Worm (Caenorhabditis elegans): ENCODE data around the gene idpp-6.

Gene idpp-6

ce11 chrX:6736358-6736991 lies 46.5 kb upstream of the idpp-6 start (continued):
- TF ChIP-seq nhr-23 (tag; optimal IDR thresholded peaks at IDR 0.05) (no peak), egl-27 (tag; optimal IDR thresholded peaks at IDR 0.05) (peak; percentile 84), mdl-1 (tag; optimal IDR thresholded peaks at IDR 0.05) (peak; percentile 80 to 84), nhr-10 (tag; optimal IDR thresholded peaks at IDR 0.05) (no peak), alr-1 (tag; optimal IDR thresholded peaks at IDR 0.05) (no peak), mab-5 (tag; optimal IDR thresholded peaks at IDR 0.05) (no peak), unc-62 (GFP tag; optimal IDR thresholded peaks at IDR 0.05) (no peak), nhr-77 (tag; optimal IDR thresholded peaks at IDR 0.05) (no peak), fos-1 (tag; optimal IDR thresholded peaks at IDR 0.05) (peak; percentile 61), blmp-1 (tag; optimal IDR thresholded peaks at IDR 0.05; ENCODE audit: insufficient read depth) (peak; percentile 84), mbf-1 (tag; optimal IDR thresholded peaks at IDR 0.05) (no peak), elt-1 (tag; optimal IDR thresholded peaks at IDR 0.05) (no peak), gmeb-1 (tag; optimal IDR thresholded peaks at IDR 0.05) (peak; percentile 66), nhr-6 (tag; optimal IDR thresholded peaks at IDR 0.05) (peak; percentile 76)

ce11 chrX:6737329-6738008 lies 45.5 kb upstream of the idpp-6 start:
- TF ChIP-seq mdl-1 (tag; optimal IDR thresholded peaks at IDR 0.05) = peak; percentile 100
- no peak for TF ChIP-seq ztf-11 (tag; optimal IDR thresholded peaks at IDR 0.05)
- TF ChIP-seq elt-1 (tag; optimal IDR thresholded peaks at IDR 0.05) = no peak
- TF ChIP-seq zag-1 (tag; optimal IDR thresholded peaks at IDR 0.05) = peak; percentile 29
- peak; percentile 30 for TF ChIP-seq mab-5 (tag; optimal IDR thresholded peaks at IDR 0.05)
- peak; percentile 94 for TF ChIP-seq crh-2 (tag; optimal IDR thresholded peaks at IDR 0.05)
- TF ChIP-seq nhr-25 (tag; optimal IDR thresholded peaks at IDR 0.05) = peak; percentile 96
- no peak for TF ChIP-seq dmd-4 (tag; optimal IDR thresholded peaks at IDR 0.05)
- peak; percentile 99 for TF ChIP-seq sma-3 (GFP tag; optimal IDR thresholded peaks at IDR 0.05)
- TF ChIP-seq Y55F3AM.14 (GFP tag; optimal IDR thresholded peaks at IDR 0.05) = peak; percentile 93
- peak; percentile 99 for TF ChIP-seq nhr-21 (tag; optimal IDR thresholded peaks at IDR 0.05)
- no peak for TF ChIP-seq nhr-237 (tag; optimal IDR thresholded peaks at IDR 0.05)
- peak; percentile 78 for TF ChIP-seq lin-11 (tag; optimal IDR thresholded peaks at IDR 0.05)
- peak; percentile 58 for TF ChIP-seq ztf-4 (tag; optimal IDR thresholded peaks at IDR 0.05)
- peak; percentile 95 for TF ChIP-seq sem-4 (tag; optimal IDR thresholded peaks at IDR 0.05)
- TF ChIP-seq skn-1 (tag; optimal IDR thresholded peaks at IDR 0.05) = no peak
- TF ChIP-seq nhr-11 (tag; optimal IDR thresholded peaks at IDR 0.05) = no peak
- peak; percentile 38 for TF ChIP-seq unc-55 (GFP tag; optimal IDR thresholded peaks at IDR 0.05)
- no peak for TF ChIP-seq ztf-1 (GFP tag; conservative IDR thresholded peaks at IDR 0.05)
- TF ChIP-seq ZK546.5 (tag; optimal IDR thresholded peaks at IDR 0.05) = no peak
- TF ChIP-seq nhr-129 (tag; optimal IDR thresholded peaks at IDR 0.05) = peak; percentile 88
- peak; percentile 25 for TF ChIP-seq lin-13 (GFP tag; optimal IDR thresholded peaks at IDR 0.05)
- TF ChIP-seq ceh-16 (tag; optimal IDR thresholded peaks at IDR 0.05) = peak; percentile 93
- no peak for TF ChIP-seq ama-1 (optimal IDR thresholded peaks at IDR 0.05)
- TF ChIP-seq sma-9 (GFP tag; optimal IDR thresholded peaks at IDR 0.05) = peak; percentile 100
- TF ChIP-seq sma-9 (tag; optimal IDR thresholded peaks at IDR 0.05) = peak; percentile 80
- TF ChIP-seq peb-1 (tag; optimal IDR thresholded peaks at IDR 0.05) = no peak
- no peak for TF ChIP-seq nhr-77 (tag; optimal IDR thresholded peaks at IDR 0.05)
- TF ChIP-seq mbf-1 (tag; optimal IDR thresholded peaks at IDR 0.05) = no peak
- TF ChIP-seq nhr-12 (tag; optimal IDR thresholded peaks at IDR 0.05) = no peak
- no peak for TF ChIP-seq alr-1 (tag; optimal IDR thresholded peaks at IDR 0.05)
- TF ChIP-seq egl-27 (tag; optimal IDR thresholded peaks at IDR 0.05) = peak; percentile 96
- peak; percentile 62 for TF ChIP-seq gmeb-1 (tag; optimal IDR thresholded peaks at IDR 0.05)
- peak; percentile 80 for TF ChIP-seq C34F6.9 (tag; optimal IDR thresholded peaks at IDR 0.05)
- TF ChIP-seq snpc-4 (tag; optimal IDR thresholded peaks at IDR 0.05) = peak; percentile 57
- TF ChIP-seq ceh-82 (tag; optimal IDR thresholded peaks at IDR 0.05) = no peak
- TF ChIP-seq elt-3 (tag; optimal IDR thresholded peaks at IDR 0.05) = no peak
- TF ChIP-seq unc-39 (tag; optimal IDR thresholded peaks at IDR 0.05) = no peak
- TF ChIP-seq lsy-2 (tag; optimal IDR thresholded peaks at IDR 0.05) = peak; percentile 12 to 73
- no peak for TF ChIP-seq lin-39 (tag; optimal IDR thresholded peaks at IDR 0.05)
- peak; percentile 79 for TF ChIP-seq fos-1 (tag; optimal IDR thresholded peaks at IDR 0.05)
- TF ChIP-seq nhr-10 (tag; optimal IDR thresholded peaks at IDR 0.05) = no peak
- TF ChIP-seq aly-2 (tag; optimal IDR thresholded peaks at IDR 0.05) = no peak
- TF ChIP-seq nhr-23 (tag; optimal IDR thresholded peaks at IDR 0.05) = no peak
- no peak for TF ChIP-seq R02D3.7 (tag; optimal IDR thresholded peaks at IDR 0.05)
- peak; percentile 68 for TF ChIP-seq nhr-6 (tag; optimal IDR thresholded peaks at IDR 0.05)
- TF ChIP-seq blmp-1 (tag; optimal IDR thresholded peaks at IDR 0.05; ENCODE audit: insufficient read depth) = peak; percentile 89
- TF ChIP-seq unc-62 (GFP tag; optimal IDR thresholded peaks at IDR 0.05) = no peak
- peak; percentile 98 for TF ChIP-seq F13H6.1 (tag; optimal IDR thresholded peaks at IDR 0.05)
